Fruit fly (Drosophila melanogaster): ENCODE data around the gene fz3.

DNA sequence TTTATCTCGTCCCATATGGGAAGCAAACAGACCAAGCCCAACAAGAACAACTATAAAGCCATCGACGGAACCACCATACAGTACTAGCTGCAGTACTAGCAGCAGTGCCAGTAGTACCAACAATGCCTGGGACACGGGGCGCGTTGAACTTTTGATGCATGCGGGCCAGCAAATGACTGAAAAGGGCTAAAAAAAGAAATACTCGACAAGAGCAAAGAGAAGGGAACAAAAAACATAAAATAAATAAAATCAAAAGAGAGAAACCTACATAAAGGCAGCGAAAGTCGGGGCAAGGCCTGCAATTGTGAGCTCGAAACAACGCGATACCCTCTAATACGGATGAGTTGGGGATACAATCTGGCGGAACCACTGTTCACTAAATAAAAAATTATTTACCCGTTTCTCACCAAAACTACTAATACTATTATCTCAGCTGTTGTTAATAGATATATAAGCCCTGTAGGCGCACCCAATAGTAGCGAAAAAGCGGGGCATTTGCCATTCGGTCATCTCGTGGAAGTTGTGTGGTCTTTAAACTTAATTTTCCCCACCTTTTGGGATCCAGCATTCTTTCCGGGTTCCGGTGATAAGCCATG, 30.0 kb upstream of the fz3 start:
- TF ChIP-seq CG11617 (GFP tag; optimal IDR thresholded peaks at IDR 0.05) (no peak), kay (GFP tag; ENCODE audit: borderline replicate concordance) (no peak), CG14711 (tag; optimal IDR thresholded peaks at IDR 0.05) (no peak)
